Worm (Caenorhabditis elegans) whole organism, young adult: ENCODE results near the gene kel-3.

ENCODE experiments used
- B0261.1 ChIP-seq: sonication (generic microtip); optimal IDR thresholded peaks from 2 replicates; lab custom pipeline; 2016; ENCODE audit warnings: mild to moderate bottlenecking, missing genetic modification characterization, moderate library complexity, missing compliant biosample characterization
- B0336.3 ChIP-seq: fragments of 200-800 bp; sonication (Bioruptor generic); IDR thresholded peaks from 2 replicates; pipeline ENCODE4 v1.3.6; 2022; ENCODE audit warnings: missing genetic modification characterization, missing compliant biosample characterization
- F22D6.2 ChIP-seq: sonication (generic microtip); optimal IDR thresholded peaks from 2 replicates; lab custom pipeline; 2016; ENCODE audit warnings: mild to moderate bottlenecking, missing genetic modification characterization, missing compliant biosample characterization
- F33H1.4 ChIP-seq: fragments of 200-800 bp; sonication (Bioruptor generic); IDR thresholded peaks from 2 replicates; pipeline ENCODE4 v1.3.6; 2022; ENCODE audit warnings: missing genetic modification reagents, missing genetic modification characterization, missing compliant biosample characterization
- F37B4.10 ChIP-seq: fragments of 200-800 bp; sonication (Bioruptor generic); IDR thresholded peaks from 2 replicates; pipeline ENCODE4 v1.3.6; 2022; ENCODE audit warnings: missing genetic modification characterization, missing compliant biosample characterization
- F52B5.7 ChIP-seq: sonication (generic microtip); optimal IDR thresholded peaks from 2 replicates; lab custom pipeline; 2016; ENCODE audit warnings: mild to moderate bottlenecking, missing genetic modification characterization, missing compliant biosample characterization
- F57C9.4 ChIP-seq: sonication (generic microtip); optimal IDR thresholded peaks from 2 replicates; lab custom pipeline; 2017; ENCODE audit warnings: mild to moderate bottlenecking, missing genetic modification characterization, missing compliant biosample characterization
- Y56A3A.18 ChIP-seq: fragments of 200-800 bp; sonication (Bioruptor generic); IDR thresholded peaks from 2 replicates; pipeline ENCODE4 v1.3.6; 2022; ENCODE audit warnings: missing genetic modification reagents, missing genetic modification characterization, missing compliant biosample characterization
- Y79H2A.3 ChIP-seq: fragments of 200-800 bp; sonication (Bioruptor generic); conservative IDR thresholded peaks from 2 replicates; pipeline ENCODE4 v1.3.6; 2022; ENCODE audit warnings: missing genetic modification reagents, missing genetic modification characterization, missing compliant biosample characterization
- akir-1 ChIP-seq: fragments of 200-800 bp; sonication (Bioruptor generic); optimal IDR thresholded peaks from 2 replicates; lab custom pipeline; 2018; ENCODE audit warnings: mild to moderate bottlenecking, missing genetic modification characterization, moderate library complexity, missing compliant biosample characterization
- aptf-2 ChIP-seq: fragments of 200-800 bp; sonication (Bioruptor generic); conservative IDR thresholded peaks from 2 replicates; pipeline ENCODE4 v1.3.6; 2022; ENCODE audit warnings: missing genetic modification reagents, missing genetic modification characterization, missing compliant biosample characterization
- aptf-3 ChIP-seq: fragments of 200-800 bp; sonication (Bioruptor generic); IDR thresholded peaks from 2 replicates; pipeline ENCODE4 v1.3.6; 2022; ENCODE audit warnings: missing genetic modification characterization, missing compliant biosample characterization
- bed-1 ChIP-seq: fragments of 200-800 bp; sonication (Bioruptor generic); IDR thresholded peaks from 2 replicates; pipeline ENCODE4 v1.3.6; 2022; ENCODE audit warnings: missing genetic modification reagents, missing genetic modification characterization, missing compliant biosample characterization
- ccch-3 ChIP-seq: fragments of 200-800 bp; sonication (Bioruptor generic); optimal IDR thresholded peaks from 2 replicates; lab custom pipeline; 2018; ENCODE audit warnings: mild to moderate bottlenecking, missing genetic modification characterization, missing compliant biosample characterization
- ceh-79 ChIP-seq: sonication (generic microtip); optimal IDR thresholded peaks from 2 replicates; lab custom pipeline; 2017; ENCODE audit warnings: mild to moderate bottlenecking, missing genetic modification characterization, missing compliant biosample characterization
- dpl-1 ChIP-seq: fragments of 150-350 bp; optimal IDR thresholded peaks from 2 replicates; lab custom pipeline; 2014; ENCODE audit warnings: missing biosample characterization, missing genetic modification reagents, missing genetic modification characterization
- egrh-3 ChIP-seq: fragments of 200-800 bp; sonication (Bioruptor generic); IDR thresholded peaks from 2 replicates; pipeline ENCODE4 v1.3.6; 2022; ENCODE audit warnings: missing genetic modification reagents, missing genetic modification characterization, missing compliant biosample characterization
- him-1 ChIP-seq: sonication (generic microtip); optimal IDR thresholded peaks from 2 replicates; lab custom pipeline; 2016; ENCODE audit warnings: missing genotype, missing genetic modification reagents, missing genetic modification characterization, missing compliant biosample characterization
- hmg-1.2 ChIP-seq: fragments of 200-800 bp; sonication (Bioruptor generic); IDR thresholded peaks from 2 replicates; pipeline ENCODE4 v1.3.6; 2022; ENCODE audit warnings: missing genetic modification reagents, missing genetic modification characterization, missing compliant biosample characterization
- let-526 ChIP-seq: fragments of 200-800 bp; sonication (Bioruptor generic); IDR thresholded peaks from 2 replicates; pipeline ENCODE4 v1.3.6; 2022; ENCODE audit warnings: missing genetic modification reagents, missing genetic modification characterization, missing compliant biosample characterization
- nfya-1 ChIP-seq: sonication (generic microtip); optimal IDR thresholded peaks from 2 replicates; lab custom pipeline; 2017; ENCODE audit warnings: antibody characterized with exemption, missing compliant biosample characterization, missing genetic modification characterization, borderline replicate concordance; ENCODE audit not compliant: insufficient read depth
- nfya-2 ChIP-seq: fragments of 200-800 bp; sonication (Bioruptor generic); IDR thresholded peaks from 2 replicates; pipeline ENCODE4 v1.3.6; 2022; ENCODE audit warnings: missing genetic modification reagents, missing genetic modification characterization, missing compliant biosample characterization
- nfyb-1 ChIP-seq: fragments of 200-800 bp; sonication (Bioruptor generic); IDR thresholded peaks from 2 replicates; pipeline ENCODE4 v1.3.6; 2022; ENCODE audit warnings: missing genetic modification reagents, missing genetic modification characterization, missing compliant biosample characterization
- nhr-27 ChIP-seq: fragments of 200-800 bp; sonication (Bioruptor generic); optimal IDR thresholded peaks from 2 replicates; lab custom pipeline; 2018; ENCODE audit warnings: mild to moderate bottlenecking, missing genetic modification characterization, moderate library complexity, missing compliant biosample characterization
- pbrm-1 ChIP-seq: fragments of 200-800 bp; sonication (Bioruptor generic); IDR thresholded peaks from 2 replicates; pipeline ENCODE4 v1.3.6; 2022; ENCODE audit warnings: missing genetic modification reagents, missing genetic modification characterization, missing compliant biosample characterization
- repo-1 ChIP-seq: sonication (generic microtip); optimal IDR thresholded peaks from 2 replicates; lab custom pipeline; 2017; ENCODE audit warnings: mild to moderate bottlenecking, missing genetic modification characterization, missing compliant biosample characterization
- sea-2 ChIP-seq: fragments of 200-800 bp; sonication (Bioruptor generic); IDR thresholded peaks from 2 replicates; pipeline ENCODE4 v1.3.6; 2022; ENCODE audit warnings: missing genetic modification characterization, missing compliant biosample characterization
- somi-1 ChIP-seq: fragments of 200-800 bp; sonication (Bioruptor generic); optimal IDR thresholded peaks from 2 replicates; lab custom pipeline; 2018; ENCODE audit warnings: mild to moderate bottlenecking, missing genetic modification characterization, missing compliant biosample characterization
- tbp1 ChIP-seq: fragments of 200-800 bp; sonication (Bioruptor generic); optimal IDR thresholded peaks from 2 replicates; lab custom pipeline; 2018; ENCODE audit warnings: mild to moderate bottlenecking, missing genetic modification characterization, missing compliant biosample characterization
- unc-130 ChIP-seq: sonication (generic microtip); optimal IDR thresholded peaks from 2 replicates; lab custom pipeline; 2016; ENCODE audit warnings: missing genetic modification reagents, missing genetic modification characterization, missing compliant biosample characterization
- unc-62 ChIP-seq: fragments of 150-350 bp; optimal IDR thresholded peaks from 2 replicates; lab custom pipeline; 2014; ENCODE audit warnings: missing biosample characterization, missing genetic modification reagents, missing genetic modification characterization
- zfh-2 ChIP-seq: fragments of 200-800 bp; sonication (Bioruptor generic); conservative IDR thresholded peaks from 2 replicates; pipeline ENCODE4 v1.3.6; 2022; ENCODE audit warnings: missing genetic modification reagents, missing genetic modification characterization, missing compliant biosample characterization

The kel-3 gene

ce11 chrIII:13505718-13506117 is 41.1 kb downstream of the kel-3 start, which contains the start of gene T28A8.3:
Gene T28A8.3 (plus strand): TSS chrIII:13506018.
- TF ChIP-seq Y56A3A.18 (GFP tag; lab: Robert Waterston, UW) (no peak), F52B5.7 (tag; lab: Kevin White, UChicago) (no peak)

DNA sequence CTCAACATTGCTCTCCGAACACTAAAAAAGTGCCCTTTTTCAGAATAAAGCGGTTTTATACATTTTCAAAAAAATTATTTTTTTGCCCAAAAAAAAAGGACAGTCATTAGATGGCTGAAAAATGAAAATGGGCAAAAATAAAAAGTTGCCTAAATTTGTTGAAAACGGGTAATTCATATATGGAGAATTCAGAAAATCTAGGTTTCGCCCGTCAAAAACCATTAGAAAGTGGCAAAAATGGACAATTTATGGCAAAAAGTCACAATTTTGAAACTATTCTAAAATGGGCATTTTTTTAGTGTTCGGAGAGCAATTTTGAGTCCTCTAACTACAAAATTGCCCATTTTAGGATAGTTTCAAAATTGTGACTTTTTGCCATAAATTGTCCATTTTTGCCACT is 44.0 kb downstream of the kel-3 start:
- peak; percentile 94 for TF ChIP-seq him-1 (tag; lab: Kevin White, UChicago)
- TF ChIP-seq, all 124 proteins: peak for 1; not testable (repeated sequence) for 123

DNA sequence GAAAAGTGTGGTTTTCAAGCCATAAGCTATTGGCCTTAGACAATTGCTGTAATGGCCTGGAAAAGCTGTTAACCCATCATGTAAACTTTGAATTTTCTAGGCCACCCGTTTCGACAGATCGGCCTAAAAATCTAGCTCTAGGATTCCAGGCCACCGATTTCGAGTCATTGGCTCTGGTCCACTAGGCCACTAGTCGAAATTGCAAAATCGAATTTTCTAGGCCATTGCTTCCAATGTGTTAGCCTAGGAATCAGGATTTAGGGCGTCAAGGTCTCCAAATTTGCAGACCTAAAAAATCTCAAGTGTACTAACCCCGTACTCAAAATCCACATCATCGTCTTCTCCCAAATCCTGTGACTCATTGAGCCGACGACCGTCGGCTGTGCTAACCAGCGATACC is 46.1 kb downstream of the kel-3 start:
- TF ChIP-seq nfya-2 (GFP tag; lab: Robert Waterston, UW) (0 out of 2 replicates have a peak, but pooled peaks have one; percentile 1), F33H1.4 (GFP tag; lab: Robert Waterston, UW) (no peak), somi-1 (GFP tag; lab: Kevin White, UChicago) (no peak), nfyb-1 (GFP tag; lab: Robert Waterston, UW) (0 out of 2 replicates have a peak, but pooled peaks have one; percentile 32)

ce11 chrIII:13514470-13514869 is 49.9 kb downstream of the kel-3 start, which contains the start of gene mlh-1:
Gene mlh-1 (minus strand): TSS chrIII:13514570.
- no peak for TF ChIP-seq akir-1 (GFP tag; lab: Kevin White, UChicago)
- no peak for TF ChIP-seq ccch-3 (GFP tag; lab: Kevin White, UChicago)
- no peak for TF ChIP-seq nhr-27
- TF ChIP-seq F33H1.4 (GFP tag; lab: Robert Waterston, UW): no peak
- no peak for TF ChIP-seq pbrm-1 (GFP tag; lab: Robert Waterston, UW)
- TF ChIP-seq Y56A3A.18 (GFP tag; lab: Robert Waterston, UW): no peak
- TF ChIP-seq nfya-1 (tag; lab: Kevin White, UChicago): no peak
- TF ChIP-seq tbp1 (GFP tag; lab: Kevin White, UChicago): no peak
- TF ChIP-seq B0336.3 (GFP tag; lab: Robert Waterston, UW): peak; percentile 42; the same call in 1 of the 2 replicates
- TF ChIP-seq nfyb-1 (GFP tag; lab: Robert Waterston, UW): 0 out of 2 replicates have a peak, but pooled peaks have one; percentile 18
- no peak for TF ChIP-seq repo-1 (tag; lab: Kevin White, UChicago)
- no peak for TF ChIP-seq sea-2 (GFP tag; lab: Robert Waterston, UW)
- TF ChIP-seq aptf-3 (GFP tag; lab: Robert Waterston, UW): no peak
- TF ChIP-seq Y79H2A.3 (GFP tag; lab: Robert Waterston, UW): 0 out of 2 replicates have a peak, but pooled peaks have one; percentile 45
- no peak for TF ChIP-seq dpl-1 (GFP tag; lab: Kevin White, UChicago)
- TF ChIP-seq F57C9.4 (tag; lab: Kevin White, UChicago): no peak
- TF ChIP-seq let-526: no peak
- TF ChIP-seq F22D6.2 (tag; lab: Kevin White, UChicago): no peak
- TF ChIP-seq unc-62 (GFP tag; lab: Kevin White, UChicago): no peak
- no peak for TF ChIP-seq ceh-79
- TF ChIP-seq aptf-2 (GFP tag; lab: Robert Waterston, UW): no peak
- TF ChIP-seq unc-130: no peak
- TF ChIP-seq hmg-1.2 (GFP tag; lab: Robert Waterston, UW): no peak

- TF ChIP-seq F37B4.10 (GFP tag; lab: Robert Waterston, UW) (no peak), bed-1 (GFP tag; lab: Robert Waterston, UW) (0 out of 2 replicates have a peak, but pooled peaks have one; percentile 51), egrh-3 (GFP tag; lab: Robert Waterston, UW) (peak; percentile 41; the same call in 1 of the 2 replicates), B0261.1 (tag; lab: Kevin White, UChicago) (no peak), zfh-2 (peak; percentile 56)
Observed at ce11 chrIII:13518437-13518836, 53.8 kb downstream of the kel-3 start.
